Fruit fly (Drosophila melanogaster) whole organism, embryonic: ENCODE results near the gene CG14868.

Source experiments
- CG10543 ChIP-seq: fragments of 200-800 bp; sonication (Bioruptor generic); optimal IDR thresholded peaks from 3 replicates; lab custom pipeline; 2017; ENCODE audit warnings: missing biosample characterization, mild to moderate bottlenecking, missing genetic modification characterization, moderate library complexity
- CG10959 ChIP-seq: fragments of 200-800 bp; sonication (Bioruptor generic); IDR thresholded peaks from 2 replicates; pipeline ENCODE4 v1.3.6; 2022; ENCODE audit warnings: missing biosample characterization, missing genetic modification characterization
- CG11085 ChIP-seq: fragments of 200-800 bp; sonication (Bioruptor generic); IDR thresholded peaks from 2 replicates; pipeline ENCODE4 v1.3.6; 2022; ENCODE audit warnings: missing biosample characterization, missing genetic modification characterization
- CG12236 ChIP-seq: fragments of 200-800 bp; sonication (Bioruptor generic); optimal IDR thresholded peaks from 2 replicates; lab custom pipeline; 2016; ENCODE audit warnings: missing biosample characterization, missing genetic modification characterization
- CG13296 ChIP-seq: fragments of 200-800 bp; sonication (Bioruptor generic); optimal IDR thresholded peaks from 3 replicates; lab custom pipeline; 2018; ENCODE audit warnings: missing biosample characterization, mild to moderate bottlenecking, missing genetic modification characterization
- CG15073 ChIP-seq: fragments of 200-800 bp; sonication (Bioruptor generic); optimal IDR thresholded peaks from 2 replicates; lab custom pipeline; 2016; ENCODE audit warnings: missing biosample characterization, missing genetic modification characterization
- CG17385 ChIP-seq: fragments of 200-800 bp; sonication (Bioruptor generic); optimal IDR thresholded peaks from 3 replicates; lab custom pipeline; 2018; ENCODE audit warnings: missing biosample characterization, mild to moderate bottlenecking, missing genetic modification characterization
- CG2875 ChIP-seq: fragments of 200-800 bp; sonication (Bioruptor generic); optimal IDR thresholded peaks from 2 replicates; lab custom pipeline; 2017; ENCODE audit warnings: missing biosample characterization, mild to moderate bottlenecking, missing genetic modification characterization, missing genetic modification reagents
- CG31224 ChIP-seq: fragments of 200-800 bp; sonication (Bioruptor generic); IDR thresholded peaks from 2 replicates; pipeline ENCODE4 v1.3.6; 2022; ENCODE audit warnings: missing biosample characterization, missing genetic modification characterization
- CG31388 ChIP-seq: fragments of 200-800 bp; sonication (Bioruptor generic); optimal IDR thresholded peaks from 2 replicates; lab custom pipeline; 2016; ENCODE audit warnings: missing biosample characterization, missing genetic modification characterization
- CG32532 ChIP-seq: fragments of 200-800 bp; sonication (Bioruptor generic); IDR thresholded peaks from 2 replicates; pipeline ENCODE4 v1.3.6; 2022; ENCODE audit warnings: missing biosample characterization, missing genetic modification characterization
- CG3281 ChIP-seq: fragments of 200-800 bp; sonication (Bioruptor generic); optimal IDR thresholded peaks from 3 replicates; lab custom pipeline; 2017; ENCODE audit warnings: missing biosample characterization, mild to moderate bottlenecking, missing genetic modification characterization
- CG4328 ChIP-seq: fragments of 200-800 bp; sonication (Bioruptor generic); optimal IDR thresholded peaks from 3 replicates; lab custom pipeline; 2017; ENCODE audit warnings: missing biosample characterization, missing genetic modification reagents, missing genetic modification characterization
- CG4404 ChIP-seq: fragments of 200-800 bp; sonication (Bioruptor generic); IDR thresholded peaks from 2 replicates; pipeline ENCODE4 v1.3.6; 2022; ENCODE audit warnings: missing biosample characterization, missing genetic modification characterization
- CG6791 ChIP-seq: fragments of 200-800 bp; sonication (Bioruptor generic); IDR thresholded peaks from 3 replicates; pipeline ENCODE4 v1.3.6; 2022; ENCODE audit warnings: missing biosample characterization, missing genetic modification characterization; ENCODE audit not compliant: partially characterized antibody
- Doc3 ChIP-seq: fragments of 200-800 bp; sonication (Bioruptor generic); IDR thresholded peaks from 3 replicates; pipeline ENCODE4 v1.3.6; 2022; ENCODE audit warnings: missing biosample characterization, missing genetic modification characterization; ENCODE audit not compliant: partially characterized antibody
- E2f1 ChIP-seq: fragments of 200-800 bp; sonication (Bioruptor generic); IDR thresholded peaks from 2 replicates; pipeline ENCODE4 v1.3.6; 2022; ENCODE audit warnings: missing biosample characterization, missing genetic modification characterization
- Fer3 ChIP-seq: fragments of 200-800 bp; sonication (Bioruptor generic); optimal IDR thresholded peaks from 2 replicates; lab custom pipeline; 2018; ENCODE audit warnings: missing biosample characterization, mild to moderate bottlenecking, missing genetic modification characterization, moderate library complexity
- H15 ChIP-seq: fragments of 200-800 bp; sonication (Bioruptor generic); IDR thresholded peaks from 3 replicates; pipeline ENCODE4 v1.3.6; 2022; ENCODE audit warnings: missing biosample characterization, missing genetic modification characterization
- HLHmδ ChIP-seq: fragments of 200-800 bp; sonication (Bioruptor generic); optimal IDR thresholded peaks from 2 replicates; lab custom pipeline; 2018; ENCODE audit warnings: missing biosample characterization, mild to moderate bottlenecking, missing genetic modification characterization, moderate library complexity
- HmgD ChIP-seq: fragments of 200-800 bp; sonication (Bioruptor generic); optimal IDR thresholded peaks from 3 replicates; lab custom pipeline; 2016; ENCODE audit warnings: missing biosample characterization, missing genetic modification characterization
- Hsf ChIP-seq: fragments of 200-800 bp; sonication (Bioruptor generic); optimal IDR thresholded peaks from 3 replicates; lab custom pipeline; 2016; ENCODE audit warnings: missing biosample characterization, missing genetic modification characterization
- Jarid2 ChIP-seq: fragments of 200-800 bp; sonication (Bioruptor generic); optimal IDR thresholded peaks from 3 replicates; lab custom pipeline; 2017; ENCODE audit warnings: mild to moderate bottlenecking, missing biosample characterization, missing genetic modification reagents, missing genetic modification characterization
- Nf-YA ChIP-seq: fragments of 200-800 bp; sonication (Bioruptor generic); IDR thresholded peaks from 2 replicates; pipeline ENCODE4 v1.3.6; 2022; ENCODE audit warnings: missing biosample characterization, missing genetic modification characterization
- Rfx ChIP-seq: fragments of 200-800 bp; sonication (Bioruptor generic); IDR thresholded peaks from 2 replicates; pipeline ENCODE4 v1.3.6; 2022; ENCODE audit warnings: missing biosample characterization, missing genetic modification characterization
- Xbp1 ChIP-seq: fragments of 200-800 bp; sonication (Bioruptor generic); optimal IDR thresholded peaks from 3 replicates; lab custom pipeline; 2016; ENCODE audit warnings: missing biosample characterization, mild to moderate bottlenecking, missing genetic modification characterization
- al ChIP-seq: fragments of 200-800 bp; sonication (Bioruptor generic); IDR thresholded peaks from 2 replicates; pipeline ENCODE4 v1.3.6; 2022; ENCODE audit warnings: missing biosample characterization, missing genetic modification characterization
- ash1 ChIP-seq: fragments of 200-800 bp; sonication (Bioruptor generic); optimal IDR thresholded peaks from 2 replicates; lab custom pipeline; 2018; ENCODE audit warnings: missing biosample characterization, mild to moderate bottlenecking, missing genetic modification characterization
- bowl ChIP-seq: fragments of 200-800 bp; sonication (Bioruptor generic); IDR thresholded peaks from 2 replicates; pipeline ENCODE4 v1.3.6; 2022; ENCODE audit warnings: missing biosample characterization, missing genetic modification characterization
- cad ChIP-seq: fragments of >200 bp; optimal IDR thresholded peaks from 2 replicates; lab custom pipeline; 2017; ENCODE audit warnings: missing biosample characterization, missing genetic modification characterization
- da ChIP-seq: fragments of 200-800 bp; sonication (Bioruptor generic); optimal IDR thresholded peaks from 2 replicates; lab custom pipeline; 2016; ENCODE audit warnings: missing biosample characterization, missing genetic modification characterization
- dm ChIP-seq: fragments of 200-800 bp; sonication (Bioruptor generic); optimal IDR thresholded peaks from 3 replicates; lab custom pipeline; 2016; ENCODE audit warnings: missing biosample characterization, missing genetic modification characterization
- en ChIP-seq: fragments of 200-800 bp; sonication (Bioruptor generic); optimal IDR thresholded peaks from 2 replicates; lab custom pipeline; 2016; ENCODE audit warnings: missing biosample characterization, missing genetic modification characterization
- fd3F ChIP-seq: fragments of 200-800 bp; sonication (Bioruptor generic); optimal IDR thresholded peaks from 2 replicates; lab custom pipeline; 2018; ENCODE audit warnings: missing biosample characterization, mild to moderate bottlenecking, missing genetic modification characterization, moderate library complexity
- oc ChIP-seq: fragments of 200-800 bp; sonication (Bioruptor generic); optimal IDR thresholded peaks from 2 replicates; lab custom pipeline; 2018; ENCODE audit warnings: missing biosample characterization, mild to moderate bottlenecking, missing genetic modification characterization, moderate library complexity
- pho ChIP-seq: fragments of 200-800 bp; sonication (Bioruptor generic); optimal IDR thresholded peaks from 2 replicates; lab custom pipeline; 2016; ENCODE audit warnings: missing biosample characterization, missing genetic modification characterization
- phol ChIP-seq: fragments of 200-800 bp; sonication (Bioruptor generic); optimal IDR thresholded peaks from 3 replicates; lab custom pipeline; 2018; ENCODE audit warnings: missing biosample characterization, mild to moderate bottlenecking, missing genetic modification characterization, moderate library complexity
- pzg ChIP-seq: fragments of 200-800 bp; sonication (Bioruptor generic); optimal IDR thresholded peaks from 3 replicates; lab custom pipeline; 2018; ENCODE audit warnings: missing biosample characterization, mild to moderate bottlenecking, missing genetic modification characterization, moderate library complexity
- ranshi ChIP-seq: fragments of 200-800 bp; sonication (Bioruptor generic); IDR thresholded peaks from 2 replicates; pipeline ENCODE4 v1.3.6; 2022; ENCODE audit warnings: missing biosample characterization, missing genetic modification characterization
- salm ChIP-seq: fragments of 200-800 bp; sonication (Bioruptor generic); optimal IDR thresholded peaks from 2 replicates; lab custom pipeline; 2018; ENCODE audit warnings: missing biosample characterization, mild to moderate bottlenecking, missing genetic modification characterization
- sug ChIP-seq: fragments of 200-800 bp; optimal IDR thresholded peaks from 2 replicates; lab custom pipeline; 2019; ENCODE audit warnings: missing biosample characterization, mild to moderate bottlenecking, missing genetic modification characterization, moderate library complexity
- tna ChIP-seq: fragments of 200-800 bp; sonication (Bioruptor generic); IDR thresholded peaks from 2 replicates; pipeline ENCODE4 v1.3.6; 2022; ENCODE audit warnings: missing biosample characterization, missing genetic modification characterization; ENCODE audit not compliant: partially characterized antibody
- ttk ChIP-seq: fragments of 200-800 bp; sonication (Bioruptor generic); IDR thresholded peaks from 2 replicates; pipeline ENCODE4 v2.1.2; 2022; ENCODE audit warnings: missing biosample characterization, missing genetic modification characterization
- vnd ChIP-seq: fragments of 200-800 bp; sonication (Bioruptor generic); IDR thresholded peaks from 3 replicates; pipeline ENCODE4 v1.3.6; 2022; ENCODE audit warnings: missing biosample characterization, missing genetic modification characterization; ENCODE audit not compliant: partially characterized antibody
- wor ChIP-seq: fragments of 200-800 bp; sonication (Bioruptor generic); IDR thresholded peaks from 2 replicates; pipeline ENCODE4 v1.3.6; 2022; ENCODE audit warnings: missing biosample characterization, missing genetic modification characterization
- zfh1 ChIP-seq: fragments of 200-800 bp; sonication (Bioruptor generic); IDR thresholded peaks from 3 replicates; pipeline ENCODE4 v1.3.6; 2022; ENCODE audit warnings: missing biosample characterization, missing genetic modification characterization
- zfh2 ChIP-seq: fragments of 200-800 bp; sonication (Bioruptor generic); optimal IDR thresholded peaks from 2 replicates; lab custom pipeline; 2016; ENCODE audit warnings: missing biosample characterization, missing genetic modification characterization

Gene CG14868

dm6 chr3R:15407020-15407501 lies 37.3 kb upstream of the CG14868 start, which contains the start of gene CG6125:
CG6125 (minus strand) TSS chr3R:15407070.
- TF ChIP-seq pzg (GFP tag; lab: Kevin White, UChicago) (no peak), bowl (GFP tag; lab: Robert Waterston, UW) (no peak), dm (GFP tag; lab: Kevin White, UChicago) (no peak), CG13296 (no peak), CG31224 (GFP tag; lab: Robert Waterston, UW) (no peak), CG2875 (GFP tag; lab: Kevin White, UChicago) (no peak), CG4328 (no peak), Rfx (no peak), cad (no peak), HmgD (GFP tag; lab: Kevin White, UChicago) (peak; percentile 12), salm (tag; lab: Kevin White, UChicago) (no peak), zfh1 (GFP tag; lab: Robert Waterston, UW) (0 out of 3 replicates have a peak, but pooled peaks have one; percentile 33), tna (GFP tag; lab: Robert Waterston, UW) (0 out of 2 replicates have a peak, but pooled peaks have one; percentile 45), HLHmδ (no peak), da (GFP tag; lab: Kevin White, UChicago) (no peak), CG6791 (GFP tag; lab: Robert Waterston, UW) (peak; percentile 14; the same call in 1 of the 3 replicates), E2f1 (GFP tag; lab: Robert Waterston, UW) (no peak), Fer3 (no peak), fd3F (GFP tag; lab: Kevin White, UChicago) (no peak), CG31388 (GFP tag; lab: Kevin White, UChicago) (no peak), ash1 (GFP tag; lab: Kevin White, UChicago) (no peak), vnd (GFP tag; lab: Robert Waterston, UW) (0 out of 3 replicates have a peak, but pooled peaks have one; percentile 15), CG17385 (GFP tag; lab: Kevin White, UChicago) (no peak), phol (tag; lab: Kevin White, UChicago) (no peak), zfh2 (GFP tag; lab: Kevin White, UChicago) (no peak), al (no peak), H15 (GFP tag; lab: Robert Waterston, UW) (0 out of 3 replicates have a peak, but pooled peaks have one; percentile 31), Xbp1 (GFP tag; lab: Kevin White, UChicago) (no peak), wor (GFP tag; lab: Robert Waterston, UW) (no peak), CG10543 (GFP tag; lab: Kevin White, UChicago) (peak; percentile 2), CG10959 (0 out of 2 replicates have a peak, but pooled peaks have one; percentile 40), CG3281 (GFP tag; lab: Kevin White, UChicago) (peak; percentile 21), ttk (GFP tag; lab: Robert Waterston, UW) (no peak), pho (GFP tag; lab: Kevin White, UChicago) (no peak), Doc3 (GFP tag; lab: Robert Waterston, UW) (0 out of 3 replicates have a peak, but pooled peaks have one; percentile 19), CG15073 (GFP tag; lab: Kevin White, UChicago) (no peak), CG11085 (GFP tag; lab: Robert Waterston, UW) (no peak), sug (tag; lab: Kevin White, UChicago) (no peak), CG12236 (GFP tag; lab: Kevin White, UChicago) (no peak), Jarid2 (GFP tag; lab: Kevin White, UChicago) (peak; percentile 16), CG32532 (no peak), oc (tag; lab: Kevin White, UChicago) (no peak), en (GFP tag; lab: Kevin White, UChicago) (no peak), ranshi (GFP tag; lab: Robert Waterston, UW) (no peak; the same call in 1 of the 2 replicates), Hsf (no peak), Nf-YA (GFP tag; lab: Robert Waterston, UW) (0 out of 2 replicates have a peak, but pooled peaks have one; percentile 11), CG4404 (GFP tag; lab: Robert Waterston, UW) (no peak)
